Worm (Caenorhabditis elegans): ENCODE data around the gene memi-2.

Gene memi-2

ce11 chrIV:13358488-13358887 lies 41.8 kb downstream of the memi-2 start, which contains the start of gene W02A2.8:
Gene W02A2.8, minus strand, starts transcription at chrIV:13358588.
- no peak for TF ChIP-seq ceh-88 (GFP tag; IDR thresholded peaks at IDR 0.05)
- TF ChIP-seq nhr-76 (tag; optimal IDR thresholded peaks at IDR 0.05), result no peak
- no peak for TF ChIP-seq ztf-4 (tag; optimal IDR thresholded peaks at IDR 0.05)
- no peak for TF ChIP-seq lin-35 (GFP tag; optimal IDR thresholded peaks at IDR 0.05)
- no peak for TF ChIP-seq C34B4.2 (tag; optimal IDR thresholded peaks at IDR 0.05)
- no peak for TF ChIP-seq hpl-2 (GFP tag; optimal IDR thresholded peaks at IDR 0.05)
- TF ChIP-seq dsc-1 (tag; optimal IDR thresholded peaks at IDR 0.05), result no peak
- no peak for TF ChIP-seq egl-27 (tag; optimal IDR thresholded peaks at IDR 0.05)
- TF ChIP-seq lin-13 (GFP tag; optimal IDR thresholded peaks at IDR 0.05), result no peak
- no peak for TF ChIP-seq jun-1 (tag; optimal IDR thresholded peaks at IDR 0.05)
- no peak for TF ChIP-seq sox-4 (tag; optimal IDR thresholded peaks at IDR 0.05)
- no peak for TF ChIP-seq egl-13 (tag; optimal IDR thresholded peaks at IDR 0.05)
- TF ChIP-seq C16A3.4 (tag; optimal IDR thresholded peaks at IDR 0.05), result no peak
- no peak for TF ChIP-seq mef-2 (tag; optimal IDR thresholded peaks at IDR 0.05)
- no peak for TF ChIP-seq nhr-90 (tag; optimal IDR thresholded peaks at IDR 0.05; ENCODE audit: poor library complexity)

- TF ChIP-seq tlp-1 (tag; optimal IDR thresholded peaks at IDR 0.05) (no peak), nhr-12 (tag; optimal IDR thresholded peaks at IDR 0.05) (no peak), hlh-17 (GFP tag; optimal IDR thresholded peaks at IDR 0.05; ENCODE audit: borderline replicate concordance) (no peak), vab-15 (tag; optimal IDR thresholded peaks at IDR 0.05) (no peak), ceh-90 (tag; optimal IDR thresholded peaks at IDR 0.05) (no peak), mab-9 (GFP tag; IDR thresholded peaks at IDR 0.05) (no peak), Y116A8C.19 (tag; optimal IDR thresholded peaks at IDR 0.05; ENCODE audit: borderline replicate concordance) (no peak), lin-39 (tag; optimal IDR thresholded peaks at IDR 0.05) (no peak), nhr-85 (tag) (no peak), aha-1 (tag; optimal IDR thresholded peaks at IDR 0.05) (no peak), nhr-71 (tag; optimal IDR thresholded peaks at IDR 0.05) (no peak), fkh-10 (GFP tag; optimal IDR thresholded peaks at IDR 0.05) (no peak)
Observed at ce11 chrIV:13356005-13356404, 44.3 kb downstream of the memi-2 start.

ce11 chrIV:13354044-13354443 lies 46.3 kb downstream of the memi-2 start:
- TF ChIP-seq xbp-1 (tag; optimal IDR thresholded peaks at IDR 0.05), result no peak
- no peak for TF ChIP-seq efl-1 (optimal IDR thresholded peaks at IDR 0.05)
- peak in 1 of 2 experiments; percentile 91 for TF ChIP-seq efl-1 (GFP tag; optimal IDR thresholded peaks at IDR 0.05 in 1 of 2)

ce11 chrIV:13353143-13353773 lies 47.0 kb downstream of the memi-2 start, which contains the start of the genes rec-8 and mex-5:
Gene rec-8, minus strand, starts transcription at chrIV:13353193.
Gene mex-5, plus strand, starts transcription at chrIV:13353723.
- no peak for TF ChIP-seq hlh-17 (GFP tag; optimal IDR thresholded peaks at IDR 0.05; ENCODE audit: borderline replicate concordance)
- no peak for TF ChIP-seq C16A3.4 (tag; optimal IDR thresholded peaks at IDR 0.05)
- TF ChIP-seq nhr-19 (GFP tag; conservative IDR thresholded peaks at IDR 0.05), result no peak
- no peak for TF ChIP-seq grh-1 (GFP tag; IDR thresholded peaks at IDR 0.05)
- no peak for TF ChIP-seq lin-35 (GFP tag; optimal IDR thresholded peaks at IDR 0.05)
- TF ChIP-seq hlh-4 (tag; optimal IDR thresholded peaks at IDR 0.05), result no peak
- TF ChIP-seq lin-14 (GFP tag; optimal IDR thresholded peaks at IDR 0.05), result no peak
- no peak for TF ChIP-seq nhr-20 (tag; optimal IDR thresholded peaks at IDR 0.05)
- TF ChIP-seq efl-1 (optimal IDR thresholded peaks at IDR 0.05), result no peak
- TF ChIP-seq efl-1 (GFP tag; optimal IDR thresholded peaks at IDR 0.05 in 1 of 2), result no peak

Data from whole organism, L1 larva.